Worm (Caenorhabditis elegans) whole organism, midembryonic: ENCODE results near the gene cutl-19.

ENCODE experiments used
- T22C8.4 ChIP-seq: fragments of 200-800 bp; sonication (Bioruptor generic); IDR thresholded peaks from 2 replicates; pipeline ENCODE4 v1.3.6; 2022; ENCODE audit warnings: missing genetic modification characterization, missing compliant biosample characterization
- cog-1 ChIP-seq: sonication (generic microtip); optimal IDR thresholded peaks from 2 replicates; lab custom pipeline; 2016; ENCODE audit warnings: missing genetic modification characterization, missing compliant biosample characterization
- flt-1 ChIP-seq: fragments of 200-800 bp; sonication (Bioruptor generic); IDR thresholded peaks from 2 replicates; pipeline ENCODE4 v1.3.6; 2022; ENCODE audit warnings: missing genetic modification characterization, missing compliant biosample characterization
- klf-2 ChIP-seq: fragments of 200-800 bp; sonication (Bioruptor generic); conservative IDR thresholded peaks from 2 replicates; pipeline ENCODE4 v1.3.6; 2022; ENCODE audit warnings: missing genetic modification reagents, missing genetic modification characterization, missing compliant biosample characterization
- tab-1 ChIP-seq: fragments of 200-800 bp; sonication (Bioruptor generic); IDR thresholded peaks from 2 replicates; pipeline ENCODE4 v1.3.6; 2022; ENCODE audit warnings: missing genetic modification characterization, missing compliant biosample characterization
- ztf-29 ChIP-seq: fragments of 200-800 bp; sonication (Bioruptor generic); IDR thresholded peaks from 2 replicates; pipeline ENCODE4 v1.3.6; 2022; ENCODE audit warnings: missing genetic modification reagents, missing genetic modification characterization, missing compliant biosample characterization

DNA sequence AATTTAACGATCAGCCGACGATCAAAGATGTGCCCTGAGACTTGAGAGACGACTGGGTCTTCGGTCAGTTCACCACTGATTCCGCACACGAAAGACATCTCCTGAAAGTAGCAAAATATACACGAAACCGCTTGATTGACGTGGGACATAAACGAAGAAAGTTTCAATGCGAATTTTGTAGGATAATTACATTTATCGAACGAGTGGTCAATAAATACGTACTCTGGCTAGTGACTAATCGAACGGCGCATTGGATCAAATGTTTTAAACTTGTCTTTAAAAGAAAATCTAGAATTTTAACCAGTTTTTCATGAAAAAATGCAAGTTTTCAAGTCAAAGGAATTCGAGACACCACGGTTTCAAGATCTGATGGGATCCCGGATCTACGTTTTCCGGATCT is 45.5 kb downstream of the cutl-19 start, which contains the start of gene prp-19:
- TF ChIP-seq cog-1 (no peak), flt-1 (GFP tag; lab: Robert Waterston, UW) (no peak), tab-1 (GFP tag; lab: Robert Waterston, UW) (no peak), klf-2 (GFP tag; lab: Robert Waterston, UW) (no peak), T22C8.4 (GFP tag; lab: Robert Waterston, UW) (no peak), ztf-29 (GFP tag; lab: Robert Waterston, UW) (no peak)
